Fruit fly (Drosophila melanogaster): ENCODE measurements around the gene CG11722.

Gene CG11722

DNA sequence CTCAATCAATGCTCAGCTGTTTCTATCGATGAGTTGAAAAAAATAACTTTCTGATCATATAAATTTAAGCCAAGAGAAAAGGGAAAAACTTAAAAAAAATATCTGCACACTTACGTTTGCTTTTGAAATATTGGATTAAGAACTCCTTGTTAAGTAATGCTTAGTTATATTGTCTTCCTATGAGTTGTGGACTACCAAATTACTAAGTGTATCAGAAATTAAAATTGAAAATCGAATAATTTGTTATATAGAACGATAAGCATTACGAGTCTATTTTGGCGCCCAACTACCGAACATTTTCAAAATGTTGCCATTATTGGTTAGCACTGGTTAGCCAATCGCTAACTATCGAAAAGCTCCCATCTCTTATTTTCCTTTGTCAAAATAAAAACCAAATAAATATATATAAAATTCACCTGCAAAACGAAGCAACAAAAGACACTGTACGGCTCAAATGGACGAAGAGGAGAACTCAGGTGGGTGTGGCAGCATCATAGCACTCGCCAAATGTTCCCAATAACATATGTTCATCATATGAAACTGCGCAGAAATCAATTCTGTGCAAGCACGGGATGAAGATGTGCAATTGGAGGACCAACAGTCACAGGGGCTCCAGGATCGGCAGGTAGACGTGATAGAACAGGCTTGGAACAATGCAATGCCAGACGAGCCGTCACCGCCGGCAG lies 3.6 kb upstream of the CG11722 start, which contains the start of gene ohgt (continued):
- TF ChIP-seq CG18476 (GFP tag; optimal IDR thresholded peaks at IDR 0.05), result peak; percentile 27
- TF ChIP-seq CG9727 (GFP tag; optimal IDR thresholded peaks at IDR 0.05), result peak; percentile 8
- no peak for TF ChIP-seq CG11723 (GFP tag; optimal IDR thresholded peaks at IDR 0.05)
- TF ChIP-seq Sry-δ (GFP tag; optimal IDR thresholded peaks at IDR 0.05), result peak; percentile 78
- TF ChIP-seq ewg (GFP tag; optimal IDR thresholded peaks at IDR 0.05), result peak; percentile 4
- TF ChIP-seq CG11504 (tag; optimal IDR thresholded peaks at IDR 0.05), result peak; percentile 50
- TF ChIP-seq Drgx (GFP tag; IDR thresholded peaks at IDR 0.05), result 0 out of 2 replicates have a peak, but pooled peaks have one; percentile 29
- TF ChIP-seq CG17612 (GFP tag; IDR thresholded peaks at IDR 0.05), result no peak
- TF ChIP-seq mirr (GFP tag; optimal IDR thresholded peaks at IDR 0.05), result no peak
- TF ChIP-seq CG3281 (GFP tag; optimal IDR thresholded peaks at IDR 0.05), result peak; percentile 32
- 0 out of 2 replicates have a peak, but pooled peaks have one; percentile 7 for TF ChIP-seq bbx (GFP tag; IDR thresholded peaks at IDR 0.05; ENCODE audit: partially characterized antibody)
- TF ChIP-seq CG17829 (tag; optimal IDR thresholded peaks at IDR 0.05), result peak; percentile 5
- 0 out of 2 replicates have a peak, but pooled peaks have one; percentile 18 for TF ChIP-seq Rfx (GFP tag; IDR thresholded peaks at IDR 0.05)
- TF ChIP-seq CG2120 (GFP tag; optimal IDR thresholded peaks at IDR 0.05), result peak; percentile 37
- TF ChIP-seq row (GFP tag; IDR thresholded peaks at IDR 0.05), result peak; percentile 49
- TF ChIP-seq CG8290 (GFP tag; optimal IDR thresholded peaks at IDR 0.05), result peak; percentile 66
- peak in 1 of 2 experiments; percentile 82 for TF ChIP-seq CG8290 (tag; optimal IDR thresholded peaks at IDR 0.05)
- peak; percentile 12 for TF ChIP-seq CG13287 (GFP tag; IDR thresholded peaks at IDR 0.05; ENCODE audit: partially characterized antibody)
- peak; percentile 47 for TF ChIP-seq CoRest (tag; optimal IDR thresholded peaks at IDR 0.05)
- TF ChIP-seq Xbp1 (GFP tag; optimal IDR thresholded peaks at IDR 0.05), result peak; percentile 4
- no peak for TF ChIP-seq vfl (GFP tag; optimal IDR thresholded peaks at IDR 0.05)
- peak; percentile 12 for TF ChIP-seq ind (GFP tag; optimal IDR thresholded peaks at IDR 0.05)
- peak; percentile 50 for TF ChIP-seq phol (tag; optimal IDR thresholded peaks at IDR 0.05)
- peak; percentile 64 for TF ChIP-seq Med (GFP tag)
- peak; percentile 20; the same call in 1 of the 2 replicates for TF ChIP-seq MBD-R2 (GFP tag; IDR thresholded peaks at IDR 0.05)
- TF ChIP-seq CG6854 (GFP tag; optimal IDR thresholded peaks at IDR 0.05), result peak; percentile 35
- TF ChIP-seq CG30020 (tag; optimal IDR thresholded peaks at IDR 0.05), result peak; percentile 41
- TF ChIP-seq nerfin-1 (tag; optimal IDR thresholded peaks at IDR 0.05), result peak; percentile 8
- 0 out of 2 replicates have a peak, but pooled peaks have one; percentile 41 for TF ChIP-seq ato (GFP tag; IDR thresholded peaks at IDR 0.05; ENCODE audit: partially characterized antibody)
- TF ChIP-seq gce (GFP tag; IDR thresholded peaks at IDR 0.05), result no peak
- TF ChIP-seq CG12155 (GFP tag; optimal IDR thresholded peaks at IDR 0.05), result peak; percentile 38
- peak; percentile 33; the same call in 2 of the 3 replicates for TF ChIP-seq CG34224 (GFP tag; IDR thresholded peaks at IDR 0.05; ENCODE audit: partially characterized antibody)
- TF ChIP-seq CG8924 (tag; optimal IDR thresholded peaks at IDR 0.05), result peak; percentile 23
- peak; percentile 35 for TF ChIP-seq CG4328 (GFP tag; optimal IDR thresholded peaks at IDR 0.05)
- peak; percentile 22 for TF ChIP-seq Lhr (GFP tag; optimal IDR thresholded peaks at IDR 0.05)
- peak in 1 of 2 experiments; percentile 6 for TF ChIP-seq Eip74EF (GFP tag; optimal IDR thresholded peaks at IDR 0.05)
- TF ChIP-seq lola (GFP tag; optimal IDR thresholded peaks at IDR 0.05), result peak in 1 of 3 experiments; percentile 3
- TF ChIP-seq CG14014 (GFP tag; IDR thresholded peaks at IDR 0.05), result peak; percentile 42; the same call in 1 of the 2 replicates
- no peak for TF ChIP-seq CG7928 (GFP tag; optimal IDR thresholded peaks at IDR 0.05)
- TF ChIP-seq Sry-β (GFP tag; optimal IDR thresholded peaks at IDR 0.05), result peak; percentile 86
- no peak for TF ChIP-seq CG17328 (GFP tag; IDR thresholded peaks at IDR 0.05)
- TF ChIP-seq CG30403 (GFP tag; optimal IDR thresholded peaks at IDR 0.05), result peak; percentile 33
- TF ChIP-seq Myb (GFP tag; optimal IDR thresholded peaks at IDR 0.05), result peak; percentile 29
- peak; percentile 37; the same call in 1 of the 2 replicates for TF ChIP-seq crol (GFP tag; IDR thresholded peaks at IDR 0.05)
- TF ChIP-seq HLH4C (GFP tag; IDR thresholded peaks at IDR 0.05; ENCODE audit: partially characterized antibody), result peak; percentile 55; the same call in 2 of the 3 replicates
- peak; percentile 81 for TF ChIP-seq MESR4 (GFP tag; optimal IDR thresholded peaks at IDR 0.05)
- peak; percentile 38 for TF ChIP-seq CG12391 (tag; optimal IDR thresholded peaks at IDR 0.05)

All from whole organism, embryonic.